Fruit fly (Drosophila melanogaster): Measurements from ENCODE around the gene hng3.

The hng3 gene

DNA sequence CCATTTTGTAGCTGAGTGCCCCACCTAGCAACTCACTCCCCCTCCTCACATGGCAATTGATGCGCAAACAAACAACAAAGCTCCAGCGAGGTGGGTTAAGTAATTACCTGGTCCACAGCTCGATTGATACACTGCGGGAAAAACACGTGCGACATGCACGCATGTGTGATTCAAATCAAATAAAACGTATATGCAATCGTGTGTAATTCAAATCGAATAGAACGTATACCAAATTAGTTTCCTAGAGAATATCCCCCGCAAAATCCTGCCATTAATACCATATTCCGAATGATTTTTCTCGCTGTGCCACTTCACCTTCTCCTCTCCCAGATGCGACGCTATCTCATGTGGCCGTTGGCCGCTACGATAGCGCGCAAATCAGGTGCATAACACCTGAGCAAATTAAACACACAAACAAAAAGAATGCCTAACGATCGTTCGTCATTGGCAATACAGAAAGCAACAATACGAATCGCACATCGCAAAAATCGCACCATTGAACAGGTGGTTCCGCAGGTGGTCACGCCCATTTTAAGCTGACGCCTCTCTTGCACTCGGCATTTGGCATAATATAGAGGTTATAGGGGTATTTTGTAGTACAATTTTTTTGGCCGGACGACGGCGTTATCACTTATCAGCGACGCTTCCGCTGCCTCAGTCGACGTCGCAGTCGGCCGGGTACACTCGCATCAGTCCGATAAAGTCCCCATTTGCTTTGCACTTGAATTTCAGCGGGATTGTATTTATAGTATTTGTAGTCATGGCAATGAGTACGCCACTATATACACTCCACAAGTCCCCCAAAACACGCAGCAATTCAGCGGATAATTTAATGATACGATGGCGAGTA lies 29.0 kb upstream of the hng3 start (continued):
- no peak for TF ChIP-seq CG10654 (GFP tag; optimal IDR thresholded peaks at IDR 0.05)
- no peak for TF ChIP-seq en (GFP tag; optimal IDR thresholded peaks at IDR 0.05)
- TF ChIP-seq wek (GFP tag; optimal IDR thresholded peaks at IDR 0.05), result peak; percentile 22
- peak; percentile 30 for TF ChIP-seq disco-r (GFP tag; optimal IDR thresholded peaks at IDR 0.05)
- peak; percentile 53; the same call in 1 of the 2 replicates for TF ChIP-seq crol (GFP tag; IDR thresholded peaks at IDR 0.05)
- TF ChIP-seq prd (optimal IDR thresholded peaks at IDR 0.05), result no peak
- TF ChIP-seq prd (GFP tag; IDR thresholded peaks at IDR 0.05), result peak; percentile 78
- TF ChIP-seq oc (tag; optimal IDR thresholded peaks at IDR 0.05), result peak; percentile 28
- TF ChIP-seq CG11560 (tag; IDR thresholded peaks at IDR 0.05), result no peak
- no peak for TF ChIP-seq MTF-1 (GFP tag; optimal IDR thresholded peaks at IDR 0.05; ENCODE audit: borderline replicate concordance)
- TF ChIP-seq CG18476 (GFP tag; optimal IDR thresholded peaks at IDR 0.05), result peak; percentile 25
- TF ChIP-seq Lhr (GFP tag; optimal IDR thresholded peaks at IDR 0.05), result peak; percentile 24
- peak; percentile 9 for TF ChIP-seq gcm (GFP tag; optimal IDR thresholded peaks at IDR 0.05)
- TF ChIP-seq Antp (GFP tag; optimal IDR thresholded peaks at IDR 0.05), result peak; percentile 84
- TF ChIP-seq Awh (GFP tag; IDR thresholded peaks at IDR 0.05), result peak; percentile 59; the same call in 1 of the 2 replicates
- peak; percentile 80 for TF ChIP-seq HLH3B (GFP tag; IDR thresholded peaks at IDR 0.05)
- TF ChIP-seq jigr1 (GFP tag; IDR thresholded peaks at IDR 0.05), result 0 out of 3 replicates have a peak, but pooled peaks have one; percentile 23
- TF ChIP-seq Ets65A (GFP tag), result peak; percentile 93
- peak; percentile 79 for TF ChIP-seq CG2120 (GFP tag; optimal IDR thresholded peaks at IDR 0.05)
- TF ChIP-seq Sox100B (GFP tag; optimal IDR thresholded peaks at IDR 0.05), result peak; percentile 55
- peak; percentile 43 for TF ChIP-seq CG8089 (GFP tag; optimal IDR thresholded peaks at IDR 0.05)
- TF ChIP-seq danr (GFP tag; IDR thresholded peaks at IDR 0.05), result no peak
- no peak for TF ChIP-seq Opbp (GFP tag; IDR thresholded peaks at IDR 0.05; ENCODE audit: partially characterized antibody)
- peak; percentile 17 for TF ChIP-seq NC2α (GFP tag; optimal IDR thresholded peaks at IDR 0.05)
- peak; percentile 69 for TF ChIP-seq CG2678 (tag; optimal IDR thresholded peaks at IDR 0.05)
- TF ChIP-seq al (GFP tag; IDR thresholded peaks at IDR 0.05), result peak; percentile 60; the same call in 1 of the 2 replicates
- TF ChIP-seq Atf-2 (GFP tag; optimal IDR thresholded peaks at IDR 0.05), result peak; percentile 61
- peak; percentile 55 for TF ChIP-seq CG11723 (GFP tag; optimal IDR thresholded peaks at IDR 0.05)
- peak; percentile 54 for TF ChIP-seq CG18262 (tag; optimal IDR thresholded peaks at IDR 0.05)
- TF ChIP-seq CG11085 (GFP tag; IDR thresholded peaks at IDR 0.05), result peak; percentile 20; the same call in 1 of the 2 replicates
- TF ChIP-seq sim (GFP tag; IDR thresholded peaks at IDR 0.05), result peak; percentile 73
- peak; percentile 57 for TF ChIP-seq HLH54F (GFP tag; optimal IDR thresholded peaks at IDR 0.05)
- TF ChIP-seq hth (optimal IDR thresholded peaks at IDR 0.05), result no peak
- peak; percentile 47; the same call in 1 of the 2 replicates for TF ChIP-seq Taf1 (GFP tag; IDR thresholded peaks at IDR 0.05)
- TF ChIP-seq CG3407 (GFP tag; optimal IDR thresholded peaks at IDR 0.05), result peak; percentile 52
- TF ChIP-seq sqz (GFP tag; optimal IDR thresholded peaks at IDR 0.05), result no peak
- no peak for TF ChIP-seq CG4282 (GFP tag; optimal IDR thresholded peaks at IDR 0.05)
- TF ChIP-seq CG7745 (tag; optimal IDR thresholded peaks at IDR 0.05), result no peak
- peak; percentile 75 for TF ChIP-seq ind (GFP tag; optimal IDR thresholded peaks at IDR 0.05)
- peak; percentile 28 for TF ChIP-seq Six4 (GFP tag; optimal IDR thresholded peaks at IDR 0.05)
- TF ChIP-seq CG13775 (GFP tag; optimal IDR thresholded peaks at IDR 0.05), result peak; percentile 69
- TF ChIP-seq tna (GFP tag; IDR thresholded peaks at IDR 0.05; ENCODE audit: partially characterized antibody), result no peak
- peak; percentile 72 for TF ChIP-seq CG2712 (tag; optimal IDR thresholded peaks at IDR 0.05)
- TF ChIP-seq pho (GFP tag; optimal IDR thresholded peaks at IDR 0.05), result peak; percentile 68
- peak; percentile 81 for TF ChIP-seq Sox102F (GFP tag; optimal IDR thresholded peaks at IDR 0.05)
- TF ChIP-seq CG17328 (GFP tag; IDR thresholded peaks at IDR 0.05), result peak; percentile 72
- peak; percentile 20 for TF ChIP-seq CG31388 (GFP tag; optimal IDR thresholded peaks at IDR 0.05)
- TF ChIP-seq ATbp (GFP tag; optimal IDR thresholded peaks at IDR 0.05), result peak; percentile 64
- TF ChIP-seq CrebB (tag; optimal IDR thresholded peaks at IDR 0.05), result peak; percentile 25
- TF ChIP-seq CG6854 (GFP tag; optimal IDR thresholded peaks at IDR 0.05), result no peak

All from whole organism, embryonic.